Fruit fly (Drosophila melanogaster): ENCODE measurements around the gene CG10163.

Gene CG10163

dm6 chr3L:6256408-6257188 lies 2.0 kb downstream of the CG10163 start, which contains the start of gene Best2 (continued):
- peak; percentile 91 for TF ChIP-seq HLH3B (GFP tag; IDR thresholded peaks at IDR 0.05)
- TF ChIP-seq CG10959 (GFP tag; IDR thresholded peaks at IDR 0.05): peak; percentile 41; the same call in 1 of the 2 replicates
- TF ChIP-seq CG4730 (GFP tag; IDR thresholded peaks at IDR 0.05): peak; percentile 84
- TF ChIP-seq TFAM (GFP tag; optimal IDR thresholded peaks at IDR 0.05): no peak
- TF ChIP-seq CG11247 (GFP tag; IDR thresholded peaks at IDR 0.05): peak; percentile 83
- no peak for TF ChIP-seq CG34224 (GFP tag; IDR thresholded peaks at IDR 0.05; ENCODE audit: partially characterized antibody)
- TF ChIP-seq crol (GFP tag; IDR thresholded peaks at IDR 0.05): no peak
- peak; percentile 94 for TF ChIP-seq Ptx1 (GFP tag; IDR thresholded peaks at IDR 0.05)
- peak; percentile 82 for TF ChIP-seq D19A (tag; optimal IDR thresholded peaks at IDR 0.05)
- TF ChIP-seq Dek (tag; optimal IDR thresholded peaks at IDR 0.05): peak; percentile 80
- TF ChIP-seq CG8388 (GFP tag; optimal IDR thresholded peaks at IDR 0.05): peak; percentile 85
- TF ChIP-seq NC2α (GFP tag; optimal IDR thresholded peaks at IDR 0.05): peak; percentile 4
- TF ChIP-seq gce (GFP tag; IDR thresholded peaks at IDR 0.05): peak; percentile 49; the same call in 1 of the 3 replicates
- peak; percentile 89 for TF ChIP-seq CG12659 (GFP tag; optimal IDR thresholded peaks at IDR 0.05)
- TF ChIP-seq Ravus (GFP tag; IDR thresholded peaks at IDR 0.05): peak; percentile 66
- TF ChIP-seq mld (GFP tag; IDR thresholded peaks at IDR 0.05; ENCODE audit: partially characterized antibody): no peak
- peak; percentile 81 for TF ChIP-seq CG10209 (GFP tag; optimal IDR thresholded peaks at IDR 0.05)
- TF ChIP-seq CG12236 (GFP tag; optimal IDR thresholded peaks at IDR 0.05): no peak
- no peak for TF ChIP-seq yki (optimal IDR thresholded peaks at IDR 0.05)
- peak; percentile 51 for TF ChIP-seq Mes4 (GFP tag; optimal IDR thresholded peaks at IDR 0.05)
- TF ChIP-seq da (GFP tag; optimal IDR thresholded peaks at IDR 0.05): peak; percentile 6
- peak; percentile 87 for TF ChIP-seq CG18599 (GFP tag; optimal IDR thresholded peaks at IDR 0.05)
- TF ChIP-seq scrt (GFP tag; optimal IDR thresholded peaks at IDR 0.05): peak; percentile 80
- TF ChIP-seq Atf3 (GFP tag; optimal IDR thresholded peaks at IDR 0.05): peak; percentile 34
- TF ChIP-seq dan (GFP tag; IDR thresholded peaks at IDR 0.05): peak; percentile 61; the same call in 1 of the 2 replicates
- TF ChIP-seq CG15696 (tag; optimal IDR thresholded peaks at IDR 0.05): peak; percentile 68
- no peak; the same call in 1 of the 2 replicates for TF ChIP-seq CkIIα-i1 (GFP tag; IDR thresholded peaks at IDR 0.05)
- peak; percentile 71 for TF ChIP-seq tio (GFP tag; optimal IDR thresholded peaks at IDR 0.05)
- peak; percentile 68 for TF ChIP-seq CG2875 (GFP tag; optimal IDR thresholded peaks at IDR 0.05)
- TF ChIP-seq Hr78 (GFP tag; optimal IDR thresholded peaks at IDR 0.05): peak in 1 of 2 experiments; percentile 91
- peak; percentile 39 for TF ChIP-seq NC2β (GFP tag; optimal IDR thresholded peaks at IDR 0.05)
- TF ChIP-seq Taf1 (GFP tag; IDR thresholded peaks at IDR 0.05): peak; percentile 89
- TF ChIP-seq ttk (GFP tag; IDR thresholded peaks at IDR 0.05): peak; percentile 90
- TF ChIP-seq MESR4 (GFP tag; optimal IDR thresholded peaks at IDR 0.05): no peak
- peak; percentile 92 for TF ChIP-seq CG8924 (tag; optimal IDR thresholded peaks at IDR 0.05)
- TF ChIP-seq fd102C (GFP tag; optimal IDR thresholded peaks at IDR 0.05): no peak
- peak; percentile 79 for TF ChIP-seq ATbp (GFP tag; optimal IDR thresholded peaks at IDR 0.05)
- peak; percentile 87 for TF ChIP-seq phol (tag; optimal IDR thresholded peaks at IDR 0.05)
- TF ChIP-seq CG1233 (GFP tag; optimal IDR thresholded peaks at IDR 0.05): peak; percentile 82
- peak; percentile 93 for TF ChIP-seq sisA (GFP tag; IDR thresholded peaks at IDR 0.05)
- TF ChIP-seq CoRest (tag; optimal IDR thresholded peaks at IDR 0.05): peak; percentile 94
- TF ChIP-seq Hr51 (GFP tag; optimal IDR thresholded peaks at IDR 0.05): peak; percentile 75 to 90
- peak; percentile 85 for TF ChIP-seq nom (GFP tag; optimal IDR thresholded peaks at IDR 0.05)
- no peak for TF ChIP-seq vfl (GFP tag; optimal IDR thresholded peaks at IDR 0.05)
- TF ChIP-seq Pdp1 (GFP tag; optimal IDR thresholded peaks at IDR 0.05): peak; percentile 70 to 73
- TF ChIP-seq CG17568 (GFP tag; optimal IDR thresholded peaks at IDR 0.05): peak; percentile 72
- peak; percentile 50 for TF ChIP-seq CG2202 (tag; optimal IDR thresholded peaks at IDR 0.05)
- no peak for TF ChIP-seq CG7271 (tag; optimal IDR thresholded peaks at IDR 0.05)
